Fruit fly (Drosophila melanogaster) whole organism, adult: Measurements from ENCODE around the gene CG9926.

Experiments used
- CG11617 ChIP-seq: fragments of 200-800 bp; sonication (Bioruptor generic); optimal IDR thresholded peaks from 2 replicates; lab custom pipeline; 2017; ENCODE audit warnings: mild to moderate bottlenecking, missing biosample characterization, missing genetic modification reagents, missing genetic modification characterization
- CG12768 ChIP-seq: fragments of 200-800 bp; sonication (Bioruptor generic); optimal IDR thresholded peaks from 2 replicates; lab custom pipeline; 2017; ENCODE audit warnings: missing biosample characterization, missing genetic modification characterization, mild to moderate bottlenecking, moderate library complexity, missing genetic modification reagents
- CG14711 ChIP-seq: fragments of 200-800 bp; sonication (Bioruptor generic); optimal IDR thresholded peaks from 2 replicates; lab custom pipeline; 2018; ENCODE audit warnings: missing biosample characterization, mild to moderate bottlenecking, missing genetic modification characterization, moderate library complexity
- CG1620 ChIP-seq: fragments of 200-800 bp; sonication (Bioruptor generic); optimal IDR thresholded peaks from 2 replicates; lab custom pipeline; 2016; ENCODE audit warnings: missing biosample characterization, missing genetic modification characterization
- CG33017 ChIP-seq: fragments of 200-800 bp; sonication (Bioruptor generic); optimal IDR thresholded peaks from 2 replicates; lab custom pipeline; 2018; ENCODE audit warnings: missing biosample characterization, mild to moderate bottlenecking, missing genetic modification characterization, moderate library complexity
- CG5204 ChIP-seq: fragments of 200-800 bp; sonication (Bioruptor generic); optimal IDR thresholded peaks from 2 replicates; lab custom pipeline; 2016; ENCODE audit warnings: missing biosample characterization, missing genetic modification characterization
- CG7045 ChIP-seq: fragments of 200-800 bp; sonication (Bioruptor generic); optimal IDR thresholded peaks from 2 replicates; lab custom pipeline; 2017; ENCODE audit warnings: missing biosample characterization, mild to moderate bottlenecking, missing genetic modification characterization
- CG7101 ChIP-seq: fragments of 200-800 bp; sonication (Bioruptor generic); optimal IDR thresholded peaks from 2 replicates; lab custom pipeline; 2018; ENCODE audit warnings: missing biosample characterization, mild to moderate bottlenecking, missing genetic modification characterization, moderate library complexity
- Clk ChIP-seq: fragments of 200-800 bp; sonication (Bioruptor generic); optimal IDR thresholded peaks from 2 replicates; lab custom pipeline; 2017; ENCODE audit warnings: missing biosample characterization, missing genetic modification characterization
- Crg-1 ChIP-seq: fragments of 200-800 bp; sonication (Bioruptor generic); optimal IDR thresholded peaks from 2 replicates; lab custom pipeline; 2016; ENCODE audit warnings: missing biosample characterization, missing genetic modification characterization
- Hr96 ChIP-seq: fragments of 200-800 bp; sonication (Bioruptor generic); optimal IDR thresholded peaks from 2 replicates; lab custom pipeline; 2016; ENCODE audit warnings: missing biosample characterization, missing genetic modification characterization
- Mnt ChIP-seq: fragments of 200-800 bp; sonication (Bioruptor generic); optimal IDR thresholded peaks from 2 replicates; lab custom pipeline; 2016; ENCODE audit warnings: missing biosample characterization, mild to moderate bottlenecking, missing genetic modification characterization
- bab1 ChIP-seq: fragments of 200-800 bp; sonication (Bioruptor generic); optimal IDR thresholded peaks from 3 replicates; lab custom pipeline; 2019; ENCODE audit warnings: missing biosample characterization, mild to moderate bottlenecking, missing genetic modification characterization, moderate library complexity
- cic ChIP-seq: fragments of 200-800 bp; sonication (Bioruptor generic); optimal IDR thresholded peaks from 2 replicates; lab custom pipeline; 2017; ENCODE audit warnings: missing biosample characterization, mild to moderate bottlenecking, missing genetic modification characterization, moderate library complexity
- cnc ChIP-seq, 2 experiments: fragments of >200 bp; optimal IDR thresholded peaks; 2 replicates each; lab custom pipeline; 2017
- kay ChIP-seq: fragments of 200-800 bp; sonication (Bioruptor generic); peaks from one replicate; lab custom pipeline; 2016; ENCODE audit warnings: missing biosample characterization, missing genetic modification characterization, borderline replicate concordance
- ovo ChIP-seq: fragments of 200-800 bp; sonication (Bioruptor generic); optimal IDR thresholded peaks from 2 replicates; lab custom pipeline; 2016; ENCODE audit warnings: missing biosample characterization, missing genetic modification characterization
- pad ChIP-seq: fragments of 200-800 bp; sonication (Bioruptor generic); optimal IDR thresholded peaks from 3 replicates; lab custom pipeline; 2017; ENCODE audit warnings: missing biosample characterization, missing genetic modification characterization, mild to moderate bottlenecking, moderate library complexity, missing genetic modification reagents
- tj ChIP-seq: fragments of 200-800 bp; sonication (Bioruptor generic); optimal IDR thresholded peaks from 3 replicates; lab custom pipeline; 2017; ENCODE audit warnings: missing biosample characterization, mild to moderate bottlenecking, missing genetic modification characterization, moderate library complexity
- toe ChIP-seq: fragments of 200-800 bp; sonication (Bioruptor generic); optimal IDR thresholded peaks from 2 replicates; lab custom pipeline; 2016; ENCODE audit warnings: missing biosample characterization, missing genetic modification characterization

CG9926 gene

dm6 chr3R:13974741-13975245 is 23.9 kb upstream of the CG9926 start:
- TF ChIP-seq cnc (optimal IDR thresholded peaks at IDR 0.05; lab: Kevin White, UChicago) (no peak), pad (peak; percentile 19), bab1 (GFP tag; lab: Kevin White, UChicago) (no peak), tj (peak; percentile 81), CG5204 (no peak), CG1620 (GFP tag; lab: Kevin White, UChicago) (no peak), CG33017 (tag; lab: Kevin White, UChicago) (no peak), CG7101 (tag; lab: Kevin White, UChicago) (no peak)

- TF ChIP-seq CG5204 (no peak), cic (GFP tag; lab: Kevin White, UChicago) (no peak), ovo (GFP tag; lab: Kevin White, UChicago) (no peak), CG12768 (GFP tag; lab: Kevin White, UChicago) (no peak), cnc (optimal IDR thresholded peaks at IDR 0.05; lab: Kevin White, UChicago) (no peak), Crg-1 (GFP tag; lab: Kevin White, UChicago) (no peak), tj (no peak), kay (GFP tag; lab: Kevin White, UChicago) (no peak), CG14711 (tag; lab: Kevin White, UChicago) (no peak), CG7045 (GFP tag; lab: Kevin White, UChicago) (no peak), CG1620 (GFP tag; lab: Kevin White, UChicago) (no peak), Clk (no peak)
These were observed 21.7 kb upstream of the CG9926 start for dm6 chr3R:13972653-13973052.

dm6 chr3R:13971728-13972448 is 20.9 kb upstream of the CG9926 start:
- no peak for TF ChIP-seq CG7101 (tag; lab: Kevin White, UChicago)
- TF ChIP-seq Hr96 (GFP tag; lab: Kevin White, UChicago) = no peak
- TF ChIP-seq toe (GFP tag; lab: Kevin White, UChicago) = no peak
- no peak for TF ChIP-seq CG7045 (GFP tag; lab: Kevin White, UChicago)
- no peak for TF ChIP-seq CG33017 (tag; lab: Kevin White, UChicago)

- TF ChIP-seq Hr96 (GFP tag; lab: Kevin White, UChicago) = no peak
- TF ChIP-seq Crg-1 (GFP tag; lab: Kevin White, UChicago) = no peak
- TF ChIP-seq Mnt = peak; percentile 96
- no peak for TF ChIP-seq CG7045 (GFP tag; lab: Kevin White, UChicago)
These were observed 13.6 kb upstream of the CG9926 start, which contains the start of gene Orc2 for dm6 chr3R:13964513-13964975. Orc2 (plus strand) TSS chr3R:13964885.

dm6 chr3R:13964074-13964473 is 13.1 kb upstream of the CG9926 start, which contains the start of gene Kots:
Kots (minus strand) TSS chr3R:13964174.
- no peak for TF ChIP-seq CG7045 (GFP tag; lab: Kevin White, UChicago)
- TF ChIP-seq bab1 (GFP tag; lab: Kevin White, UChicago) = no peak
- TF ChIP-seq CG12768 (GFP tag; lab: Kevin White, UChicago) = no peak
- no peak for TF ChIP-seq CG5204
- TF ChIP-seq CG33017 (tag; lab: Kevin White, UChicago) = no peak
- TF ChIP-seq CG14711 (tag; lab: Kevin White, UChicago) = no peak
- TF ChIP-seq Crg-1 (GFP tag; lab: Kevin White, UChicago) = no peak
- TF ChIP-seq Hr96 (GFP tag; lab: Kevin White, UChicago) = no peak
- TF ChIP-seq cic (GFP tag; lab: Kevin White, UChicago) = no peak
- TF ChIP-seq cnc (optimal IDR thresholded peaks at IDR 0.05; lab: Kevin White, UChicago) = no peak
- no peak for TF ChIP-seq toe (GFP tag; lab: Kevin White, UChicago)
- no peak for TF ChIP-seq ovo (GFP tag; lab: Kevin White, UChicago)
- TF ChIP-seq tj = no peak
- TF ChIP-seq Clk = no peak
- no peak for TF ChIP-seq Mnt
- TF ChIP-seq pad = no peak
- TF ChIP-seq CG7101 (tag; lab: Kevin White, UChicago) = no peak
- TF ChIP-seq CG11617 (GFP tag; lab: Kevin White, UChicago) = no peak
- no peak for TF ChIP-seq CG1620 (GFP tag; lab: Kevin White, UChicago)
- TF ChIP-seq kay (GFP tag; lab: Kevin White, UChicago) = no peak

- no peak for TF ChIP-seq cic (GFP tag; lab: Kevin White, UChicago)
- TF ChIP-seq Mnt = no peak
- no peak for TF ChIP-seq CG7045 (GFP tag; lab: Kevin White, UChicago)
- no peak for TF ChIP-seq tj
- TF ChIP-seq pad = no peak
- TF ChIP-seq CG11617 (GFP tag; lab: Kevin White, UChicago) = no peak
- TF ChIP-seq kay (GFP tag; lab: Kevin White, UChicago) = no peak
These were observed 7.6 kb upstream of the CG9926 start, which contains the start of gene Ipp for dm6 chr3R:13958582-13958981. Ipp (plus strand) TSS chr3R:13958789.
